Fruit fly (Drosophila melanogaster): ENCODE data around the gene CG9663.

- TF ChIP-seq Sin3A (optimal IDR thresholded peaks at IDR 0.05) = no peak
- no peak for TF ChIP-seq psq (optimal IDR thresholded peaks at IDR 0.05)
- TF ChIP-seq insv (optimal IDR thresholded peaks at IDR 0.05) = no peak
- TF ChIP-seq ttk (optimal IDR thresholded peaks at IDR 0.05) = no peak
Measured at dm6 chr2L:3342369-3342768, 39.4 kb upstream of the CG9663 start.
